Worm (Caenorhabditis elegans): ENCODE measurements around the gene chil-6.

Gene chil-6

ce11 chrII:9891031-9891689, 33.5 kb upstream of the chil-6 start, which contains the start of gene vgln-1:
TSS of gene vgln-1 (minus strand) at chrII:9891081.
- TF ChIP-seq pes-1 (GFP tag; IDR thresholded peaks at IDR 0.05) (no peak; the same call in 1 of the 2 replicates), ceh-13 (GFP tag; optimal IDR thresholded peaks at IDR 0.05) (no peak), ceh-36 (tag; optimal IDR thresholded peaks at IDR 0.05) (no peak), hnd-1 (tag; optimal IDR thresholded peaks at IDR 0.05) (no peak), aly-1 (tag; optimal IDR thresholded peaks at IDR 0.05) (no peak), scrt-1 (GFP tag; IDR thresholded peaks at IDR 0.05) (no peak), hmbx-1 (tag; optimal IDR thresholded peaks at IDR 0.05) (no peak), tbx-11 (GFP tag; IDR thresholded peaks at IDR 0.05) (no peak), hmg-4 (GFP tag; optimal IDR thresholded peaks at IDR 0.05) (no peak), B0310.2 (tag; optimal IDR thresholded peaks at IDR 0.05) (no peak), ets-7 (tag; optimal IDR thresholded peaks at IDR 0.05) (no peak), tra-4 (tag; optimal IDR thresholded peaks at IDR 0.05) (no peak), tbx-37 (GFP tag; conservative IDR thresholded peaks at IDR 0.05) (no peak), flt-1 (GFP tag; IDR thresholded peaks at IDR 0.05) (no peak)

ce11 chrII:9888549-9888948, 30.9 kb upstream of the chil-6 start:
- TF ChIP-seq hmg-4 (GFP tag; optimal IDR thresholded peaks at IDR 0.05) (no peak), ets-7 (tag; optimal IDR thresholded peaks at IDR 0.05) (no peak), ceh-36 (tag; optimal IDR thresholded peaks at IDR 0.05) (no peak), tra-4 (tag; optimal IDR thresholded peaks at IDR 0.05) (no peak), flt-1 (GFP tag; IDR thresholded peaks at IDR 0.05) (no peak), aly-1 (tag; optimal IDR thresholded peaks at IDR 0.05) (no peak), pes-1 (GFP tag; IDR thresholded peaks at IDR 0.05) (no peak), tbx-37 (GFP tag; conservative IDR thresholded peaks at IDR 0.05) (no peak), F13C5.2 (tag; optimal IDR thresholded peaks at IDR 0.05) (no peak), ama-1 (optimal IDR thresholded peaks at IDR 0.05) (no peak), hnd-1 (tag; optimal IDR thresholded peaks at IDR 0.05) (no peak), ceh-13 (GFP tag; optimal IDR thresholded peaks at IDR 0.05) (no peak), scrt-1 (GFP tag; IDR thresholded peaks at IDR 0.05) (no peak)

- no peak for TF ChIP-seq hmbx-1 (tag; optimal IDR thresholded peaks at IDR 0.05)
- no peak for TF ChIP-seq ama-1 (optimal IDR thresholded peaks at IDR 0.05)
- TF ChIP-seq tbx-11 (GFP tag; IDR thresholded peaks at IDR 0.05): no peak
- no peak for TF ChIP-seq ceh-13 (GFP tag; optimal IDR thresholded peaks at IDR 0.05)
Observed at ce11 chrII:9886216-9886615, 28.5 kb upstream of the chil-6 start, which contains the start of gene algn-8. TSS of gene algn-8 (minus strand) at chrII:9886442.

ce11 chrII:9880826-9881225, 23.1 kb upstream of the chil-6 start, which contains the start of gene C08H9.15:
TSS of gene C08H9.15 (plus strand) at chrII:9881193.
- TF ChIP-seq ama-1 (optimal IDR thresholded peaks at IDR 0.05) (no peak), flt-1 (GFP tag; IDR thresholded peaks at IDR 0.05) (no peak), ceh-13 (GFP tag; optimal IDR thresholded peaks at IDR 0.05) (no peak), hmbx-1 (tag; optimal IDR thresholded peaks at IDR 0.05) (no peak), ets-7 (tag; optimal IDR thresholded peaks at IDR 0.05) (no peak), tbx-37 (GFP tag; conservative IDR thresholded peaks at IDR 0.05) (no peak), ceh-36 (tag; optimal IDR thresholded peaks at IDR 0.05) (no peak), F13C5.2 (tag; optimal IDR thresholded peaks at IDR 0.05) (no peak), tra-4 (tag; optimal IDR thresholded peaks at IDR 0.05) (no peak), scrt-1 (GFP tag; IDR thresholded peaks at IDR 0.05) (no peak), B0310.2 (tag; optimal IDR thresholded peaks at IDR 0.05) (no peak), tbx-11 (GFP tag; IDR thresholded peaks at IDR 0.05) (no peak), sea-1 (GFP tag; conservative IDR thresholded peaks at IDR 0.05) (no peak), aly-1 (tag; optimal IDR thresholded peaks at IDR 0.05) (no peak), hmg-4 (GFP tag; optimal IDR thresholded peaks at IDR 0.05) (no peak), hnd-1 (tag; optimal IDR thresholded peaks at IDR 0.05) (no peak), pes-1 (GFP tag; IDR thresholded peaks at IDR 0.05) (no peak)

- TF ChIP-seq F13C5.2 (tag; optimal IDR thresholded peaks at IDR 0.05) (no peak), sea-1 (GFP tag; conservative IDR thresholded peaks at IDR 0.05) (no peak), tbx-11 (GFP tag; IDR thresholded peaks at IDR 0.05) (no peak), ceh-36 (tag; optimal IDR thresholded peaks at IDR 0.05) (no peak), ets-7 (tag; optimal IDR thresholded peaks at IDR 0.05) (no peak), hmbx-1 (tag; optimal IDR thresholded peaks at IDR 0.05) (no peak), hnd-1 (tag; optimal IDR thresholded peaks at IDR 0.05) (no peak), ceh-13 (GFP tag; optimal IDR thresholded peaks at IDR 0.05) (no peak)
Observed at ce11 chrII:9879815-9880214, 22.1 kb upstream of the chil-6 start.

ce11 chrII:9874508-9875229, 17.0 kb upstream of the chil-6 start, which contains the start of the genes chil-2 and ctsa-3.2:
TSS of gene chil-2 (minus strand) at chrII:9874608.
TSS of gene ctsa-3.2 (plus strand) at chrII:9875179.
- TF ChIP-seq scrt-1 (GFP tag; IDR thresholded peaks at IDR 0.05) (no peak), pes-1 (GFP tag; IDR thresholded peaks at IDR 0.05) (no peak), tbx-11 (GFP tag; IDR thresholded peaks at IDR 0.05) (no peak), sea-1 (GFP tag; conservative IDR thresholded peaks at IDR 0.05) (no peak), ama-1 (optimal IDR thresholded peaks at IDR 0.05) (no peak), F13C5.2 (tag; optimal IDR thresholded peaks at IDR 0.05) (no peak), ets-7 (tag; optimal IDR thresholded peaks at IDR 0.05) (no peak), tbx-37 (GFP tag; conservative IDR thresholded peaks at IDR 0.05) (no peak), flt-1 (GFP tag; IDR thresholded peaks at IDR 0.05) (no peak)

ce11 chrII:9872961-9873360, 15.3 kb upstream of the chil-6 start, which contains the start of gene chil-8:
TSS of gene chil-8 (minus strand) at chrII:9873061.
- TF ChIP-seq scrt-1 (GFP tag; IDR thresholded peaks at IDR 0.05): no peak
- TF ChIP-seq tbx-37 (GFP tag; conservative IDR thresholded peaks at IDR 0.05): no peak
- no peak for TF ChIP-seq B0310.2 (tag; optimal IDR thresholded peaks at IDR 0.05)
- no peak for TF ChIP-seq hmbx-1 (tag; optimal IDR thresholded peaks at IDR 0.05)
- no peak for TF ChIP-seq sea-1 (GFP tag; conservative IDR thresholded peaks at IDR 0.05)
- no peak for TF ChIP-seq hnd-1 (tag; optimal IDR thresholded peaks at IDR 0.05)
- no peak for TF ChIP-seq pes-1 (GFP tag; IDR thresholded peaks at IDR 0.05)
- TF ChIP-seq F13C5.2 (tag; optimal IDR thresholded peaks at IDR 0.05): no peak
- TF ChIP-seq flt-1 (GFP tag; IDR thresholded peaks at IDR 0.05): no peak
- TF ChIP-seq hmg-4 (GFP tag; optimal IDR thresholded peaks at IDR 0.05): no peak
- TF ChIP-seq ets-7 (tag; optimal IDR thresholded peaks at IDR 0.05): no peak
- TF ChIP-seq tbx-11 (GFP tag; IDR thresholded peaks at IDR 0.05): no peak
- TF ChIP-seq aly-1 (tag; optimal IDR thresholded peaks at IDR 0.05): no peak
- no peak for TF ChIP-seq tra-4 (tag; optimal IDR thresholded peaks at IDR 0.05)
- no peak for TF ChIP-seq ceh-36 (tag; optimal IDR thresholded peaks at IDR 0.05)
- no peak for TF ChIP-seq ceh-13 (GFP tag; optimal IDR thresholded peaks at IDR 0.05)
